Fruit fly (Drosophila melanogaster) whole organism, embryonic: ENCODE measurements around the gene CG9297.

Source experiments
- CG10209 ChIP-seq: fragments of 200-800 bp; sonication (Bioruptor generic); optimal IDR thresholded peaks from 3 replicates; lab custom pipeline; 2017; ENCODE audit warnings: missing biosample characterization, mild to moderate bottlenecking, missing genetic modification characterization, missing genetic modification reagents
- CG12155 ChIP-seq: fragments of 200-800 bp; sonication (Bioruptor generic); optimal IDR thresholded peaks from 3 replicates; lab custom pipeline; 2016; ENCODE audit warnings: missing biosample characterization, missing genetic modification characterization
- CG1233 ChIP-seq: fragments of 200-800 bp; sonication (Bioruptor generic); optimal IDR thresholded peaks from 4 replicates; lab custom pipeline; 2018; ENCODE audit warnings: missing biosample characterization, mild to moderate bottlenecking, missing genetic modification characterization
- CG14667 ChIP-seq: fragments of 200-800 bp; sonication (Bioruptor generic); IDR thresholded peaks from 2 replicates; pipeline ENCODE4 v1.3.6; 2022; ENCODE audit warnings: missing biosample characterization, missing genetic modification characterization
- CG14860 ChIP-seq: fragments of 200-800 bp; sonication (Bioruptor generic); IDR thresholded peaks from 3 replicates; pipeline ENCODE4 v1.3.6; 2022; ENCODE audit warnings: missing biosample characterization, missing genetic modification characterization; ENCODE audit not compliant: partially characterized antibody
- CG1603 ChIP-seq: fragments of 200-800 bp; sonication (Bioruptor generic); optimal IDR thresholded peaks from 2 replicates; lab custom pipeline; 2019; ENCODE audit warnings: missing biosample characterization, mild to moderate bottlenecking, missing genetic modification characterization, moderate library complexity
- CG16779 ChIP-seq: fragments of 200-800 bp; sonication (Bioruptor generic); IDR thresholded peaks from 2 replicates; pipeline ENCODE4 v1.3.6; 2022; ENCODE audit warnings: missing biosample characterization, missing genetic modification characterization
- CG18599 ChIP-seq: fragments of 200-800 bp; sonication (Bioruptor generic); optimal IDR thresholded peaks from 3 replicates; lab custom pipeline; 2017; ENCODE audit warnings: missing biosample characterization, missing genetic modification characterization, mild to moderate bottlenecking, moderate library complexity, missing genetic modification reagents
- CG18764 ChIP-seq: fragments of 200-800 bp; sonication (Bioruptor generic); optimal IDR thresholded peaks from 3 replicates; lab custom pipeline; 2016; ENCODE audit warnings: missing biosample characterization, missing genetic modification characterization
- CG31388 ChIP-seq: fragments of 200-800 bp; sonication (Bioruptor generic); optimal IDR thresholded peaks from 2 replicates; lab custom pipeline; 2016; ENCODE audit warnings: missing biosample characterization, missing genetic modification characterization
- CG31441 ChIP-seq: fragments of 200-800 bp; sonication (Bioruptor generic); IDR thresholded peaks from 2 replicates; pipeline ENCODE4 v1.3.6; 2022; ENCODE audit warnings: missing biosample characterization, missing genetic modification characterization
- CG3281 ChIP-seq: fragments of 200-800 bp; sonication (Bioruptor generic); optimal IDR thresholded peaks from 3 replicates; lab custom pipeline; 2017; ENCODE audit warnings: missing biosample characterization, mild to moderate bottlenecking, missing genetic modification characterization
- CG6175 ChIP-seq: fragments of 200-800 bp; sonication (Bioruptor generic); IDR thresholded peaks from 3 replicates; pipeline ENCODE4 v1.3.6; 2022; ENCODE audit warnings: missing biosample characterization, missing genetic modification characterization
- CG7786 ChIP-seq: fragments of 200-800 bp; sonication (Bioruptor generic); optimal IDR thresholded peaks from 2 replicates; lab custom pipeline; 2016; ENCODE audit warnings: missing biosample characterization, missing genetic modification characterization
- CG7928 ChIP-seq: fragments of 200-800 bp; sonication (Bioruptor generic); optimal IDR thresholded peaks from 2 replicates; lab custom pipeline; 2017; ENCODE audit warnings: missing biosample characterization, mild to moderate bottlenecking, missing genetic modification characterization
- CG8281 ChIP-seq: fragments of 200-800 bp; sonication (Bioruptor generic); optimal IDR thresholded peaks from 2 replicates; lab custom pipeline; 2018; ENCODE audit warnings: missing biosample characterization, mild to moderate bottlenecking, missing genetic modification characterization, moderate library complexity
- CG8290 ChIP-seq, 3 experiments: fragments of 200-800 bp; sonication (Bioruptor generic); optimal IDR thresholded peaks; 2 replicates each; lab custom pipeline; 2016 to 2019; ENCODE audit warnings: missing biosample characterization in 3 of 3, missing genetic modification characterization in 3 of 3, mild to moderate bottlenecking in 2 of 3, moderate library complexity in 1 of 3
- CG9876 ChIP-seq: fragments of 200-800 bp; sonication (Bioruptor generic); optimal IDR thresholded peaks from 2 replicates; lab custom pipeline; 2016; ENCODE audit warnings: missing biosample characterization, missing genetic modification characterization
- D19B ChIP-seq: fragments of 200-800 bp; sonication (Bioruptor generic); optimal IDR thresholded peaks from 2 replicates; lab custom pipeline; 2017; ENCODE audit warnings: missing biosample characterization, mild to moderate bottlenecking, missing genetic modification characterization
- Dfd ChIP-seq, 2 experiments: fragments of >200 bp; optimal IDR thresholded peaks; 2 replicates each; lab custom pipeline; 2017; ENCODE audit warnings: missing biosample characterization in 2 of 2, missing genetic modification characterization in 2 of 2
- Doc3 ChIP-seq: fragments of 200-800 bp; sonication (Bioruptor generic); IDR thresholded peaks from 3 replicates; pipeline ENCODE4 v1.3.6; 2022; ENCODE audit warnings: missing biosample characterization, missing genetic modification characterization; ENCODE audit not compliant: partially characterized antibody
- E2f1 ChIP-seq: fragments of 200-800 bp; sonication (Bioruptor generic); IDR thresholded peaks from 2 replicates; pipeline ENCODE4 v1.3.6; 2022; ENCODE audit warnings: missing biosample characterization, missing genetic modification characterization
- Ets97D ChIP-seq: fragments of 200-800 bp; sonication (Bioruptor generic); optimal IDR thresholded peaks from 3 replicates; lab custom pipeline; 2016; ENCODE audit warnings: missing biosample characterization, missing genetic modification characterization
- Fer2 ChIP-seq: fragments of 200-800 bp; sonication (Bioruptor generic); optimal IDR thresholded peaks from 2 replicates; lab custom pipeline; 2018; ENCODE audit warnings: missing biosample characterization, mild to moderate bottlenecking, missing genetic modification characterization, moderate library complexity
- GATAe ChIP-seq: fragments of 200-800 bp; sonication (Bioruptor generic); conservative IDR thresholded peaks from 2 replicates; pipeline ENCODE4 v1.3.6; 2022; ENCODE audit warnings: missing biosample characterization, missing genetic modification characterization
- H2.0 ChIP-seq: fragments of 200-800 bp; sonication (Bioruptor generic); IDR thresholded peaks from 2 replicates; pipeline ENCODE4 v1.3.6; 2022; ENCODE audit warnings: missing biosample characterization, missing genetic modification characterization
- HHEX ChIP-seq: fragments of 200-800 bp; sonication (Bioruptor generic); optimal IDR thresholded peaks from 3 replicates; lab custom pipeline; 2017; ENCODE audit warnings: missing biosample characterization, mild to moderate bottlenecking, missing genetic modification characterization, missing genetic modification reagents
- Hand ChIP-seq: fragments of 200-800 bp; sonication (Bioruptor generic); optimal IDR thresholded peaks from 2 replicates; lab custom pipeline; 2017; ENCODE audit warnings: mild to moderate bottlenecking, missing biosample characterization, missing genetic modification reagents, missing genetic modification characterization
- Hey ChIP-seq: fragments of 200-800 bp; sonication (Bioruptor generic); optimal IDR thresholded peaks from 3 replicates; lab custom pipeline; 2018; ENCODE audit warnings: missing biosample characterization, mild to moderate bottlenecking, missing genetic modification characterization
- Hsf ChIP-seq: fragments of 200-800 bp; sonication (Bioruptor generic); optimal IDR thresholded peaks from 3 replicates; lab custom pipeline; 2016; ENCODE audit warnings: missing biosample characterization, missing genetic modification characterization
- Mes4 ChIP-seq: fragments of 200-800 bp; sonication (Bioruptor generic); optimal IDR thresholded peaks from 2 replicates; lab custom pipeline; 2016; ENCODE audit warnings: missing biosample characterization, missing genetic modification characterization
- NC2β ChIP-seq: fragments of 200-800 bp; sonication (Bioruptor generic); optimal IDR thresholded peaks from 2 replicates; lab custom pipeline; 2016; ENCODE audit warnings: missing biosample characterization, missing genetic modification characterization
- Optix ChIP-seq: fragments of 200-800 bp; sonication (Bioruptor generic); IDR thresholded peaks from 3 replicates; pipeline ENCODE4 v1.3.6; 2022; ENCODE audit warnings: missing biosample characterization, missing genetic modification characterization
- Rfx ChIP-seq: fragments of 200-800 bp; sonication (Bioruptor generic); IDR thresholded peaks from 2 replicates; pipeline ENCODE4 v1.3.6; 2022; ENCODE audit warnings: missing biosample characterization, missing genetic modification characterization
- Sin3A ChIP-seq: fragments of >200 bp; optimal IDR thresholded peaks from 2 replicates; lab custom pipeline; 2018
- al ChIP-seq: fragments of 200-800 bp; sonication (Bioruptor generic); IDR thresholded peaks from 2 replicates; pipeline ENCODE4 v1.3.6; 2022; ENCODE audit warnings: missing biosample characterization, missing genetic modification characterization
- chm ChIP-seq: fragments of 200-800 bp; sonication (Bioruptor generic); IDR thresholded peaks from 2 replicates; pipeline ENCODE4 v1.3.6; 2022; ENCODE audit warnings: missing biosample characterization, missing genetic modification characterization
- dmrt11E ChIP-seq: fragments of 200-800 bp; sonication (Bioruptor generic); optimal IDR thresholded peaks from 3 replicates; lab custom pipeline; 2018; ENCODE audit warnings: missing biosample characterization, mild to moderate bottlenecking, missing genetic modification characterization, moderate library complexity
- fd102C ChIP-seq: fragments of 200-800 bp; sonication (Bioruptor generic); optimal IDR thresholded peaks from 2 replicates; lab custom pipeline; 2018; ENCODE audit warnings: missing biosample characterization, mild to moderate bottlenecking, missing genetic modification characterization, moderate library complexity
- fru ChIP-seq: fragments of >200 bp; optimal IDR thresholded peaks from 2 replicates; lab custom pipeline; 2017
- gfzf ChIP-seq: fragments of 200-800 bp; sonication (Bioruptor generic); optimal IDR thresholded peaks from 2 replicates; lab custom pipeline; 2016; ENCODE audit warnings: missing biosample characterization, mild to moderate bottlenecking, missing genetic modification characterization, moderate library complexity
- gsb ChIP-seq: fragments of 200-800 bp; sonication (Bioruptor generic); IDR thresholded peaks from 2 replicates; pipeline ENCODE4 v1.3.6; 2022; ENCODE audit warnings: missing biosample characterization, missing genetic modification characterization
- her ChIP-seq: fragments of 200-800 bp; sonication (Bioruptor generic); optimal IDR thresholded peaks from 2 replicates; lab custom pipeline; 2016; ENCODE audit warnings: missing biosample characterization, missing genetic modification characterization
- mam ChIP-seq: fragments of 200-800 bp; sonication (Bioruptor generic); optimal IDR thresholded peaks from 3 replicates; lab custom pipeline; 2016; ENCODE audit warnings: missing biosample characterization, missing genetic modification characterization
- mirr ChIP-seq: fragments of 200-800 bp; sonication (Bioruptor generic); optimal IDR thresholded peaks from 3 replicates; lab custom pipeline; 2018; ENCODE audit warnings: missing biosample characterization, mild to moderate bottlenecking, missing genetic modification characterization
- sr ChIP-seq: fragments of 200-800 bp; sonication (Bioruptor generic); IDR thresholded peaks from 3 replicates; pipeline ENCODE4 v1.3.6; 2022; ENCODE audit warnings: missing biosample characterization, missing genetic modification characterization
- tx ChIP-seq: fragments of 200-800 bp; sonication (Bioruptor generic); optimal IDR thresholded peaks from 2 replicates; lab custom pipeline; 2016; ENCODE audit warnings: missing biosample characterization, missing genetic modification characterization
- usp ChIP-seq: fragments of >200 bp; optimal IDR thresholded peaks from 2 replicates; lab custom pipeline; 2017; ENCODE audit warnings: missing biosample characterization, missing genetic modification characterization
- vfl ChIP-seq: fragments of 200-800 bp; sonication (Bioruptor generic); optimal IDR thresholded peaks from 2 replicates; lab custom pipeline; 2016; ENCODE audit warnings: missing biosample characterization, missing genetic modification characterization
- vvl ChIP-seq: fragments of 200-800 bp; sonication (Bioruptor generic); IDR thresholded peaks from 2 replicates; pipeline ENCODE4 v1.3.6; 2022; ENCODE audit warnings: missing biosample characterization, missing genetic modification characterization
- z ChIP-seq: fragments of 200-800 bp; sonication (Bioruptor generic); IDR thresholded peaks from 3 replicates; pipeline ENCODE4 v1.3.6; 2022; ENCODE audit warnings: missing biosample characterization, missing genetic modification characterization

Gene CG9297

DNA sequence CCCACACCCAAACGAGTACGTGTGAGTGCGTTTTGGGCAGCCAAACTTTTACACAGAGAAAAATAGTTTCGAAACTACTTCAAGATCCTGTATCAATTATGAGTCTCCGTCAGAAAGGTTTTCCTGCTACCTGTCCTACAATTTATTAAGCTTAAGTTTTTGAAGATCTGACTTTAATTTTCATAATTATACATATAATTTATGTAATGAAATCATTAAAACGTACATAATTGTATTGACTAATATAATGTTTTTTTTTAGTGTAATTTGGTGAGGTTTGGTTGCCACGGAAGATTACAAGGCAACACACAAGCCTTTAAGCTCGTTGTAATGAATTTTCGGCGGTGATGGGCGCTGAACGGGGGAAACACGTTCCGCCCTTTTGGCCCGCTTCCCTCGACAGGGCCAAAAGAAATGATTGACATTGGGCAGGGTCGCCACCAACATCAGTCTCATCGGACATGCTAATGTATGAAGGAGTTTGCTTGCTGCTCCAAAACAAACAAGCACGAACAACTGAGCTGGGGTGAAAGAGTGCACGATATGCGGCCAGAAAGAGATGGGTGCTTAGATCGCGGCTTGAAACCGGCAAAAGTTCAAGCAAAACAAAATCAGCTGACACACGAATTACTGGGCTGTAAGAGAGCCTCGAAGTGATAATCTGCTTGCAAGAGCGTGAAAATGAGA lies 22.8 kb downstream of the CG9297 start (continued):
- no peak for TF ChIP-seq mam (GFP tag; lab: Kevin White, UChicago)
- peak; percentile 6 for TF ChIP-seq NC2β
- peak; percentile 53 for TF ChIP-seq CG1233
- TF ChIP-seq Mes4: no peak
- TF ChIP-seq CG7928: no peak
- TF ChIP-seq Ets97D (GFP tag; lab: Kevin White, UChicago): no peak
- TF ChIP-seq dmrt11E: peak; percentile 79
- no peak for TF ChIP-seq vfl (GFP tag; lab: Kevin White, UChicago)
- TF ChIP-seq CG6175 (GFP tag; lab: Robert Waterston, UW): no peak
- TF ChIP-seq gfzf (GFP tag; lab: Kevin White, UChicago): no peak
- peak; percentile 25 for TF ChIP-seq HHEX (GFP tag; lab: Kevin White, UChicago)
- no peak for TF ChIP-seq Fer2 (tag; lab: Kevin White, UChicago)
- peak; percentile 14 for TF ChIP-seq CG8281 (tag; lab: Kevin White, UChicago)
- TF ChIP-seq CG31388 (GFP tag; lab: Kevin White, UChicago): no peak
- no peak for TF ChIP-seq GATAe
- TF ChIP-seq CG9876 (GFP tag; lab: Kevin White, UChicago): no peak
- peak; percentile 31; the same call in 1 of the 2 replicates for TF ChIP-seq chm
- TF ChIP-seq vvl (GFP tag; lab: Robert Waterston, UW): peak; percentile 80
- no peak for TF ChIP-seq al (GFP tag; lab: Robert Waterston, UW)
- TF ChIP-seq Optix (GFP tag; lab: Robert Waterston, UW): peak; percentile 12; the same call in 1 of the 3 replicates
- TF ChIP-seq Dfd (GFP tag; optimal IDR thresholded peaks at IDR 0.05; lab: Kevin White, UChicago): no peak
- TF ChIP-seq Doc3 (GFP tag; lab: Robert Waterston, UW): no peak
- no peak for TF ChIP-seq z (GFP tag; lab: Robert Waterston, UW)
- TF ChIP-seq mirr (GFP tag; lab: Kevin White, UChicago): no peak
- no peak for TF ChIP-seq tx (GFP tag; lab: Kevin White, UChicago)
- no peak for TF ChIP-seq CG16779
- no peak for TF ChIP-seq CG7786 (GFP tag; lab: Kevin White, UChicago)
- TF ChIP-seq fru: no peak
- TF ChIP-seq Hand (GFP tag; lab: Kevin White, UChicago): no peak
- peak; percentile 46 for TF ChIP-seq CG1603 (tag; lab: Kevin White, UChicago)
- no peak for TF ChIP-seq sr (GFP tag; lab: Robert Waterston, UW)
- peak; percentile 57 for TF ChIP-seq CG18599 (GFP tag; lab: Kevin White, UChicago)
- TF ChIP-seq Sin3A: no peak
- TF ChIP-seq gsb: no peak
- peak; percentile 42; the same call in 1 of the 2 replicates for TF ChIP-seq CG14667 (GFP tag; lab: Robert Waterston, UW)
- peak; percentile 46 for TF ChIP-seq CG12155
- no peak for TF ChIP-seq CG8290 (GFP tag; optimal IDR thresholded peaks at IDR 0.05; lab: Kevin White, UChicago)
- no peak for TF ChIP-seq CG8290 (tag; optimal IDR thresholded peaks at IDR 0.05; lab: Kevin White, UChicago)
- no peak for TF ChIP-seq fd102C (GFP tag; lab: Kevin White, UChicago)
- TF ChIP-seq Hey: no peak
- TF ChIP-seq CG3281 (GFP tag; lab: Kevin White, UChicago): no peak
- TF ChIP-seq Hsf (GFP tag; lab: Kevin White, UChicago): peak; percentile 36
- peak; percentile 63 for TF ChIP-seq CG10209 (GFP tag; lab: Kevin White, UChicago)
- peak; percentile 25; the same call in 1 of the 2 replicates for TF ChIP-seq E2f1
- TF ChIP-seq D19B (GFP tag; lab: Kevin White, UChicago): no peak
- TF ChIP-seq Rfx: no peak
- peak; percentile 55 for TF ChIP-seq H2.0 (GFP tag; lab: Robert Waterston, UW)
- peak; percentile 57; the same call in 1 of the 2 replicates for TF ChIP-seq CG31441 (GFP tag; lab: Robert Waterston, UW)
- peak; percentile 33 for TF ChIP-seq CG18764 (GFP tag; lab: Kevin White, UChicago)
- no peak for TF ChIP-seq usp (GFP tag; lab: Kevin White, UChicago)
- no peak for TF ChIP-seq her (GFP tag; lab: Kevin White, UChicago)
- TF ChIP-seq CG14860 (GFP tag; lab: Robert Waterston, UW): no peak
